Worm (Caenorhabditis elegans): ENCODE measurements around the gene W02H5.8.

Gene W02H5.8

ce11 chrV:2677648-2678047 is 25.2 kb upstream of the W02H5.8 start:
- no peak for TF ChIP-seq npax-4 (tag; optimal IDR thresholded peaks at IDR 0.05)
- no peak for TF ChIP-seq ceh-31 (tag; optimal IDR thresholded peaks at IDR 0.05)
- TF ChIP-seq syd-9 (tag; optimal IDR thresholded peaks at IDR 0.05): no peak
- no peak for TF ChIP-seq hlh-15 (tag; optimal IDR thresholded peaks at IDR 0.05)
- no peak for TF ChIP-seq unc-86 (tag; optimal IDR thresholded peaks at IDR 0.05)
- no peak for TF ChIP-seq nfya-1 (tag; optimal IDR thresholded peaks at IDR 0.05)

ce11 chrV:2675692-2676091 is 23.2 kb upstream of the W02H5.8 start:
- TF ChIP-seq K09A11.1 (tag; optimal IDR thresholded peaks at IDR 0.05; ENCODE audit: insufficient read depth): no peak
- TF ChIP-seq hlh-8 (tag; optimal IDR thresholded peaks at IDR 0.05): no peak
- TF ChIP-seq ahr-1 (tag; optimal IDR thresholded peaks at IDR 0.05): no peak
- no peak for TF ChIP-seq ceh-2 (tag; optimal IDR thresholded peaks at IDR 0.05)
- no peak for TF ChIP-seq odd-2 (tag; optimal IDR thresholded peaks at IDR 0.05)
- TF ChIP-seq ceh-45 (GFP tag; IDR thresholded peaks at IDR 0.05): no peak
- TF ChIP-seq rnt-1 (tag; optimal IDR thresholded peaks at IDR 0.05): no peak
- TF ChIP-seq ref-2 (tag; optimal IDR thresholded peaks at IDR 0.05): no peak
- no peak for TF ChIP-seq ceh-9 (tag; optimal IDR thresholded peaks at IDR 0.05)
- TF ChIP-seq T23F11.4 (GFP tag; optimal IDR thresholded peaks at IDR 0.05): no peak

DNA sequence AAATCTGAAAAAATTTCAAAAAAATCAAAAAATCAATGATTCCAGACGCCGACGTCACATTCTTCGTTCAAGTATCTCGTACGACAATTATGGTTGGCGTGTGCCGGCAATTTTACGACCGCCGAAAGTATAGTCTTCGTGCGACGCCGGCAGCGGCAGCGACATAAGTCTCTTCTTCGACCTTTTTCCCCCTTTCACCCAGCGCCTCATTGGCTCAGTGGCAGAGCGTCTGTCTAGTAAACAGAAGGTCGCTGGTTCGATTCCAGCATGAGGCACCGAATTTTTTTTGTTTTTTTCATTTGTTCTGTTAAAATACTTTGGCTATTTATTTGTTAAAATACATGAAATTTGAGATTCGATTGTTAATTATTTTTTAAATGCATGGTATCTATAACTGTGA is 21.4 kb upstream of the W02H5.8 start:
- peak; percentile 64 for TF ChIP-seq che-1 (tag; optimal IDR thresholded peaks at IDR 0.05)
- TF ChIP-seq ahr-1 (tag; optimal IDR thresholded peaks at IDR 0.05): peak; percentile 41
- TF ChIP-seq fax-1 (tag; optimal IDR thresholded peaks at IDR 0.05): no peak
- no peak for TF ChIP-seq madf-2 (tag; optimal IDR thresholded peaks at IDR 0.05)
- no peak for TF ChIP-seq elt-4 (tag; optimal IDR thresholded peaks at IDR 0.05)
- peak; percentile 48 for TF ChIP-seq T23F11.4 (GFP tag; optimal IDR thresholded peaks at IDR 0.05)
- TF ChIP-seq lin-11 (tag; optimal IDR thresholded peaks at IDR 0.05): peak; percentile 27
- TF ChIP-seq C08G9.2 (tag; optimal IDR thresholded peaks at IDR 0.05): peak; percentile 41
- TF ChIP-seq pax-1 (tag; optimal IDR thresholded peaks at IDR 0.05): no peak
- TF ChIP-seq K02D7.2 (tag; optimal IDR thresholded peaks at IDR 0.05): no peak
- TF ChIP-seq hlh-13 (GFP tag; optimal IDR thresholded peaks at IDR 0.05): no peak
- TF ChIP-seq rnt-1 (tag; optimal IDR thresholded peaks at IDR 0.05): no peak
- no peak for TF ChIP-seq syd-9 (tag; optimal IDR thresholded peaks at IDR 0.05)
- TF ChIP-seq ceh-48 (tag; optimal IDR thresholded peaks at IDR 0.05): peak; percentile 37
- TF ChIP-seq tbx-7 (tag; optimal IDR thresholded peaks at IDR 0.05): no peak
- peak; percentile 49 for TF ChIP-seq ceh-34 (tag; optimal IDR thresholded peaks at IDR 0.05)
- peak; percentile 69 for TF ChIP-seq gmeb-2 (tag; optimal IDR thresholded peaks at IDR 0.05)
- peak; percentile 45 for TF ChIP-seq hlh-6 (tag; optimal IDR thresholded peaks at IDR 0.05)
- peak; percentile 39 for TF ChIP-seq ref-2 (tag; optimal IDR thresholded peaks at IDR 0.05)
- peak; percentile 5 for TF ChIP-seq ztf-16 (tag; optimal IDR thresholded peaks at IDR 0.05)
- TF ChIP-seq pha-4 (tag; optimal IDR thresholded peaks at IDR 0.05): no peak
- TF ChIP-seq dve-1 (tag; optimal IDR thresholded peaks at IDR 0.05): no peak
- TF ChIP-seq ceh-9 (tag; optimal IDR thresholded peaks at IDR 0.05): no peak
- peak; percentile 11 for TF ChIP-seq tbx-2 (tag; optimal IDR thresholded peaks at IDR 0.05)
- peak; percentile 29 for TF ChIP-seq lim-6 (tag; optimal IDR thresholded peaks at IDR 0.05)
- TF ChIP-seq ceh-2 (tag; optimal IDR thresholded peaks at IDR 0.05): peak; percentile 23
- no peak; the same call in 1 of the 2 replicates for TF ChIP-seq sox-2 (GFP tag; IDR thresholded peaks at IDR 0.05)
- TF ChIP-seq ttx-3 (tag; optimal IDR thresholded peaks at IDR 0.05): peak; percentile 49
- TF ChIP-seq odd-2 (tag; optimal IDR thresholded peaks at IDR 0.05): no peak
- no peak for TF ChIP-seq npax-4 (tag; optimal IDR thresholded peaks at IDR 0.05)
- no peak for TF ChIP-seq pha-2 (tag; optimal IDR thresholded peaks at IDR 0.05)
- peak; percentile 58 for TF ChIP-seq K09A11.1 (tag; optimal IDR thresholded peaks at IDR 0.05; ENCODE audit: insufficient read depth)
- TF ChIP-seq dmd-4 (tag; optimal IDR thresholded peaks at IDR 0.05; ENCODE audit: borderline replicate concordance): no peak
- TF ChIP-seq nfya-1 (tag; optimal IDR thresholded peaks at IDR 0.05): peak; percentile 60
- TF ChIP-seq pat-9 (tag; optimal IDR thresholded peaks at IDR 0.05): peak; percentile 17
- no peak for TF ChIP-seq nhr-11 (tag; optimal IDR thresholded peaks at IDR 0.05)
- no peak for TF ChIP-seq ama-1 (optimal IDR thresholded peaks at IDR 0.05)
- no peak for TF ChIP-seq unc-55 (GFP tag; optimal IDR thresholded peaks at IDR 0.05)
- TF ChIP-seq ceh-22 (tag; optimal IDR thresholded peaks at IDR 0.05): no peak
- TF ChIP-seq fkh-6 (tag; optimal IDR thresholded peaks at IDR 0.05): peak; percentile 51
- no peak for TF ChIP-seq zip-5 (tag; optimal IDR thresholded peaks at IDR 0.05)
- TF ChIP-seq ceh-31 (tag; optimal IDR thresholded peaks at IDR 0.05): peak; percentile 15
- no peak for TF ChIP-seq pros-1 (tag; optimal IDR thresholded peaks at IDR 0.05)
- peak; percentile 7 for TF ChIP-seq ceh-18 (tag; optimal IDR thresholded peaks at IDR 0.05)
